Fruit fly (Drosophila melanogaster): Measurements from ENCODE around the gene fd3F.

Gene fd3F

DNA sequence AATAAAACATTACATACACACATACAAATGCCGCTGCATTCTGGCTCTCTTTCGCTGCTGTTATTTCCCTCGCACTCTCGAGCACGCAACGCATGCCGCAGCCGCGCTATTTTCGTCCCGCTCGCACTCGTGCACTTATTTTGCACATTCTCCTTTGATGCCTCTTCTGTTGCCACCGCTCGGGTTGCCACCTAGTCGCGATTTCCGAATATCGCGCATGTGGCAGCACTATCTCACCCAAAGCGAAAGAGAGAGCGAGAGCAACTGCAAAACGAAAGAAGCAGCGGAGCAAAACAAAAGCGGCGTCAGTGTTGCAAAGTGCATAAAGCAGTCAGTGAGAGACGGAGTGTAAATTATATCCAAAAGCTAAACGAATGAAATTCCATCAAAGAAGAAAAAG lies 21.2 kb upstream of the fd3F start:
- TF ChIP-seq psq (GFP tag; optimal IDR thresholded peaks at IDR 0.05) (peak; percentile 100), rgr (GFP tag; optimal IDR thresholded peaks at IDR 0.05) (peak; percentile 69), dmrt93B (GFP tag; optimal IDR thresholded peaks at IDR 0.05) (no peak), CrebA (GFP tag; optimal IDR thresholded peaks at IDR 0.05; ENCODE audit: borderline replicate concordance) (no peak), brk (GFP tag; optimal IDR thresholded peaks at IDR 0.05) (peak; percentile 24), Jra (GFP tag; optimal IDR thresholded peaks at IDR 0.05) (no peak), Hnf4 (GFP tag; optimal IDR thresholded peaks at IDR 0.05) (peak; percentile 65), pan (optimal IDR thresholded peaks at IDR 0.05) (no peak), h (GFP tag; optimal IDR thresholded peaks at IDR 0.05) (peak; percentile 73), lola (GFP tag; optimal IDR thresholded peaks at IDR 0.05) (no peak), Hr83 (GFP tag; optimal IDR thresholded peaks at IDR 0.05; ENCODE audit: poor library complexity, severe bottlenecking) (peak; percentile 47), dl (GFP tag; optimal IDR thresholded peaks at IDR 0.05; ENCODE audit: insufficient read depth in 1 of 2, partially characterized antibody in 2 of 2) (peak in 1 of 2 experiments; percentile 36), Vsx2 (GFP tag; optimal IDR thresholded peaks at IDR 0.05; ENCODE audit: partially characterized antibody) (no peak), GATAd (GFP tag; optimal IDR thresholded peaks at IDR 0.05) (no peak), woc (GFP tag; optimal IDR thresholded peaks at IDR 0.05) (peak; percentile 9), fru (GFP tag; optimal IDR thresholded peaks at IDR 0.05) (peak; percentile 38), N (GFP tag; optimal IDR thresholded peaks at IDR 0.05) (no peak), Dif (GFP tag; optimal IDR thresholded peaks at IDR 0.05; ENCODE audit: partially characterized antibody) (peak; percentile 41), ey (GFP tag; optimal IDR thresholded peaks at IDR 0.05) (peak; percentile 34), jim (GFP tag; optimal IDR thresholded peaks at IDR 0.05) (no peak), usp (GFP tag; optimal IDR thresholded peaks at IDR 0.05) (no peak), CG9705 (GFP tag; optimal IDR thresholded peaks at IDR 0.05) (peak; percentile 4), Mio (GFP tag; optimal IDR thresholded peaks at IDR 0.05) (no peak), OdsH (GFP tag; optimal IDR thresholded peaks at IDR 0.05) (peak; percentile 25), br (GFP tag; optimal IDR thresholded peaks at IDR 0.05) (peak; percentile 68), Myc (optimal IDR thresholded peaks at IDR 0.05) (no peak), HLH106 (tag; optimal IDR thresholded peaks at IDR 0.05) (peak; percentile 13), Rel (GFP tag; optimal IDR thresholded peaks at IDR 0.05) (no peak), Rel (tag; optimal IDR thresholded peaks at IDR 0.05) (peak; percentile 69), Sp1 (GFP tag; optimal IDR thresholded peaks at IDR 0.05) (peak; percentile 23), tai (GFP tag; optimal IDR thresholded peaks at IDR 0.05) (peak; percentile 58), dsf (GFP tag; optimal IDR thresholded peaks at IDR 0.05; ENCODE audit: borderline replicate concordance) (no peak), CG32264 (GFP tag; optimal IDR thresholded peaks at IDR 0.05) (peak; percentile 35), Dfd (GFP tag; optimal IDR thresholded peaks at IDR 0.05) (no peak), sage (GFP tag; optimal IDR thresholded peaks at IDR 0.05) (peak; percentile 40), sv (GFP tag; optimal IDR thresholded peaks at IDR 0.05) (no peak), foxo (GFP tag; optimal IDR thresholded peaks at IDR 0.05) (peak in 1 of 2 experiments; percentile 25), Abd-B (GFP tag; optimal IDR thresholded peaks at IDR 0.05) (no peak), Hr78 (GFP tag; optimal IDR thresholded peaks at IDR 0.05) (no peak)

DNA sequence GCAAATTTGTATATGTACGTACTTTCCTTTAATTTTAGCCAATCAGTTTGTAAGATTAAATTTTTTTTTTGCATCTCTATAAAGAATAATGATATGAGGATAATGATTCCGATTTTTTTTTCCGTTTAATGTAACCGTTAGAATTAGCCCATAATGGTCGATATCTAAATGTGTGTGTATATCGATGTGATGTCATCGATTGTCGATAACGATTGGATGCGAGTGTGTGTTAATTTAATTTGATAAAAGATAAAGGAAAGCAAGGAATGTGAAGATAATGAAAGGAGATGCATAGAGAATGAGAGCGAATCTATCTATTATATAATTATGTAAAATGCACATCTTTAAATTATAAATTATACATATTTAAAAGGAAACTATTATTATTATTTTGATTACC lies 13.7 kb upstream of the fd3F start:
- TF ChIP-seq Mio (GFP tag; optimal IDR thresholded peaks at IDR 0.05) (no peak), Dif (GFP tag; optimal IDR thresholded peaks at IDR 0.05; ENCODE audit: partially characterized antibody) (no peak), Hr83 (GFP tag; optimal IDR thresholded peaks at IDR 0.05; ENCODE audit: poor library complexity, severe bottlenecking) (no peak), brk (GFP tag; optimal IDR thresholded peaks at IDR 0.05) (no peak), Sp1 (GFP tag; optimal IDR thresholded peaks at IDR 0.05) (no peak), foxo (GFP tag; optimal IDR thresholded peaks at IDR 0.05) (no peak), Dfd (GFP tag; optimal IDR thresholded peaks at IDR 0.05) (no peak), ey (GFP tag; optimal IDR thresholded peaks at IDR 0.05) (no peak), CG9705 (GFP tag; optimal IDR thresholded peaks at IDR 0.05) (no peak), h (GFP tag; optimal IDR thresholded peaks at IDR 0.05) (no peak), HLH106 (tag; optimal IDR thresholded peaks at IDR 0.05) (no peak)

DNA sequence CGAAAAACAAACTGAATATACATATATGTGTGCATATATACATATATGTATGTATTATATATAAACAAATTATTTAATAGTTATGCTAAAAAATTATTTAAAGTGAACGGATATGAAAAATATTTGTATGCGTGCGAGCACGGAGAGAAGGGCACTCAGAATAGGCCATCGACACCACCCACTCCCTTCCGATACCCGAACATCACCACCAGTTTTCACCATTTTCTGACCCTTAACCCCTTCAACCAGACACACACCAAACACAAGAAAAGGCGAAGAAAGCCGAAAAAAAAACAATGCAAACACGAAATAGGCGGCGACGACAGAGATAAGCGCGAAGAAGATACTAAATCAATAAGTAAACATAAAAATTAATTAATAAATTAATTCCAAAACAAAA lies 12.8 kb upstream of the fd3F start:
- TF ChIP-seq sage (GFP tag; optimal IDR thresholded peaks at IDR 0.05) (no peak), woc (GFP tag; optimal IDR thresholded peaks at IDR 0.05) (no peak), rgr (GFP tag; optimal IDR thresholded peaks at IDR 0.05) (no peak), Mio (GFP tag; optimal IDR thresholded peaks at IDR 0.05) (no peak), Myc (optimal IDR thresholded peaks at IDR 0.05) (no peak), dsf (GFP tag; optimal IDR thresholded peaks at IDR 0.05; ENCODE audit: borderline replicate concordance) (no peak), Dfd (GFP tag; optimal IDR thresholded peaks at IDR 0.05) (no peak), Hnf4 (GFP tag; optimal IDR thresholded peaks at IDR 0.05) (no peak)

Measured in whole organism, wandering third instar larva.